Worm (Caenorhabditis elegans): ENCODE measurements around the gene glb-19.

glb-19 gene

DNA sequence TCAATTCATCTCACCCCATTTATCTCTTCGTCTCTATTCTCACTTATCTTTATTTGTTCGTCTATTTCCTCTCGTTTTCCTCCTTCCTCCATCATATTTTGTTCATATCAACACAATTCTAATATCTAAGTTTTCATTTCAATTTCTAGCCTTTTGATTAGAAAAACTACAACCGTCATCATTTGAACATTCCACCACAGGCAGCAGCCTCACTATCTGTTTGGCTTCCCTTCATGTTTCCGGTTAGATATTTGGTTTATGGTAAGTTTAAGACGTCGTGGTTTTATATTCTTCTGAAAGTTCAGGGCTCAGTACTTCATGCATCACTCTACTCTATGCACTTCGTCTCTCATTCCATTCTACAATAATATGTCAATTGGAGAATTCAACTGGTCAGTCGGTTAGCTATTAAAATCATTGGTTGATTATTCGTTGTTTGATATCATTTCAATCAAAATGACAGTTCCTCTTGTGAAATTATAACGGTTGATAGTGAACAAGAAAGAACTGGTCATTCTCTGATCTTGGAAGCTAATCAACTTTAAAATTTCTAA is 2.9 kb upstream of the glb-19 start, which contains the start of gene K08C7.1:
TSS of gene K08C7.1 (plus strand) at position 43 of the 554 bp plus-strand sequence.
- TF ChIP-seq K02D7.2 (tag; optimal IDR thresholded peaks at IDR 0.05), result no peak
- TF ChIP-seq ceh-22 (tag; optimal IDR thresholded peaks at IDR 0.05), result no peak
- no peak for TF ChIP-seq sox-2 (GFP tag; IDR thresholded peaks at IDR 0.05)
- no peak for TF ChIP-seq lim-6 (tag; optimal IDR thresholded peaks at IDR 0.05)
- TF ChIP-seq che-1 (tag; optimal IDR thresholded peaks at IDR 0.05), result no peak
- TF ChIP-seq elt-2 (tag; optimal IDR thresholded peaks at IDR 0.05), result no peak
- TF ChIP-seq ref-2 (tag; optimal IDR thresholded peaks at IDR 0.05), result no peak
- no peak for TF ChIP-seq nfya-1 (tag; optimal IDR thresholded peaks at IDR 0.05)
- no peak for TF ChIP-seq eyg-1 (tag; optimal IDR thresholded peaks at IDR 0.05)
- TF ChIP-seq sox-4 (tag; optimal IDR thresholded peaks at IDR 0.05), result no peak

- TF ChIP-seq nfya-1 (tag; optimal IDR thresholded peaks at IDR 0.05), result no peak
- TF ChIP-seq hlh-30 (tag; optimal IDR thresholded peaks at IDR 0.05; ENCODE audit: insufficient read depth), result no peak
- no peak for TF ChIP-seq nhr-232 (tag; optimal IDR thresholded peaks at IDR 0.05)
- TF ChIP-seq lim-6 (tag; optimal IDR thresholded peaks at IDR 0.05), result no peak
- TF ChIP-seq ets-4 (tag; optimal IDR thresholded peaks at IDR 0.05), result no peak
- TF ChIP-seq K09A11.1 (tag; optimal IDR thresholded peaks at IDR 0.05; ENCODE audit: insufficient read depth), result no peak
- no peak for TF ChIP-seq fax-1 (tag; optimal IDR thresholded peaks at IDR 0.05)
- no peak for TF ChIP-seq pros-1 (tag; optimal IDR thresholded peaks at IDR 0.05)
- TF ChIP-seq nhr-11 (tag; optimal IDR thresholded peaks at IDR 0.05), result no peak
- TF ChIP-seq pat-9 (tag; optimal IDR thresholded peaks at IDR 0.05), result no peak
- TF ChIP-seq ceh-9 (tag; optimal IDR thresholded peaks at IDR 0.05), result no peak
- no peak for TF ChIP-seq ceh-31 (tag; optimal IDR thresholded peaks at IDR 0.05)
- TF ChIP-seq ceh-18 (tag; optimal IDR thresholded peaks at IDR 0.05), result no peak
- TF ChIP-seq ceh-6 (GFP tag; optimal IDR thresholded peaks at IDR 0.05), result no peak
- TF ChIP-seq tbx-7 (tag; optimal IDR thresholded peaks at IDR 0.05), result no peak
- TF ChIP-seq C38D4.7 (GFP tag; optimal IDR thresholded peaks at IDR 0.05), result no peak
- TF ChIP-seq hlh-13 (GFP tag; optimal IDR thresholded peaks at IDR 0.05), result no peak
- TF ChIP-seq F13H6.1 (tag; optimal IDR thresholded peaks at IDR 0.05), result no peak
Measured at ce11 chrIV:10638977-10639376, 15.0 kb downstream of the glb-19 start, which contains the start of gene F56C4.2. TSS of gene F56C4.2 (plus strand) at chrIV:10639277.

DNA sequence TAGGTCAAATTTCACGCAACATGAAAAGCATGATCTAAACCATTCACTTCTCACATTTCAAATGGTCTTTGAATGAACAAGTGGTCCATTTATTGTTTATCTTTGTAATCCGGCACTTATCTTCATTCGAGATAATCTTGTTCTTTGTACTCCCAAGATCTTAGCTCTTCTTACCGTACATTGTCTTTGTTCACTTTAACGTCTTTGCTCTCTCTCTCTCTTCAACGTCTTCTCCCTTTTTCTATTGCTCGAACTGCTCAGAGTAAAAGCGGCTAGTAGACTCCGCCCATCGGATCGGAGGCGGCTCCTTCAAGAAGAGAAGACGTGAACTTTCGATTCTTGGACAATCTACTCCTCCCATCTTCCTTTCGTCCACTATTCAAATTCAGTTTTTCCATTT is 17.3 kb downstream of the glb-19 start, which contains the start of gene F56C4.1:
TSS of gene F56C4.1 (plus strand) at position 301 of the 400 bp plus-strand sequence.
- TF ChIP-seq unc-55 (GFP tag; optimal IDR thresholded peaks at IDR 0.05), result no peak
- TF ChIP-seq zip-5 (tag; optimal IDR thresholded peaks at IDR 0.05), result no peak
- no peak for TF ChIP-seq pros-1 (tag; optimal IDR thresholded peaks at IDR 0.05)
- no peak for TF ChIP-seq ets-4 (tag; optimal IDR thresholded peaks at IDR 0.05)
- TF ChIP-seq tbx-7 (tag; optimal IDR thresholded peaks at IDR 0.05), result no peak
- no peak for TF ChIP-seq ztf-16 (tag; optimal IDR thresholded peaks at IDR 0.05)
- no peak for TF ChIP-seq ceh-30 (tag; optimal IDR thresholded peaks at IDR 0.05)
- TF ChIP-seq unc-42 (tag; optimal IDR thresholded peaks at IDR 0.05), result no peak
- TF ChIP-seq pha-4 (tag; optimal IDR thresholded peaks at IDR 0.05), result no peak
- no peak for TF ChIP-seq ceh-19 (GFP tag; optimal IDR thresholded peaks at IDR 0.05)
- no peak for TF ChIP-seq mec-3 (tag; optimal IDR thresholded peaks at IDR 0.05; ENCODE audit: borderline replicate concordance)
- no peak for TF ChIP-seq sox-2 (GFP tag; IDR thresholded peaks at IDR 0.05)
- no peak for TF ChIP-seq fkh-6 (tag; optimal IDR thresholded peaks at IDR 0.05)
- no peak for TF ChIP-seq hlh-15 (tag; optimal IDR thresholded peaks at IDR 0.05)
- TF ChIP-seq ceh-18 (tag; optimal IDR thresholded peaks at IDR 0.05), result no peak
- TF ChIP-seq K02D7.2 (tag; optimal IDR thresholded peaks at IDR 0.05), result no peak

DNA sequence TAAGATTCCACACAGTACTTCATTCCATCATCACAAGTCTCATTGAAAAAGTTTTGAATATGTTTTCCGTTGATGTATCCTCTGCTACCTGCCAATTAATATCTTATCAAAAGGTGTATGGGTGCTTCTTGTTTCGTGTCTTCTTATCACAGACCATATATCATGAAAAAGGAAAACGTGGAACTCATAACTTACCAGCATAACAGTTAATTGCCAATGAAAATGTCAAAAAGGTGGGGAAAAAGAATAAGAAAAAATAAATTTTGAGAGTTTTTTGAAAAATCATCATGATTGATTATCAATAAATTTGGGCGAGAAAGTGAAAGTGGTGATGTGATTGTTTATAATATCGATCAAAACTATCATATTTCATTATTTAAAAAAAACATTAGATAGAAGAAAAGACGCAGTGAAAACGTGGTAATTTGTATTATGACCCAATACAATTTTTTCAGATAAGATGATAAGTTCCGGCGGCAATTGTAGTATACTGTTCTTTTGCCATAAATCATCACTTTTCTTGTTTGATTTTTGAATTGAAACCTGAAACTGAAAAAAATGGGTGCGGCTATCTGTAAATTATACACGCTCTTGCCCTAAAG is 22.9 kb downstream of the glb-19 start, which contains the start of gene F56C4.4:
TSS of gene F56C4.4 (minus strand) at position 315 of the 602 bp plus-strand sequence.
- TF ChIP-seq elt-2 (tag; optimal IDR thresholded peaks at IDR 0.05) (peak; percentile 48), Y22D7AL.16 (tag; optimal IDR thresholded peaks at IDR 0.05) (no peak)

Measured in whole organism, late embryonic.